Fruit fly (Drosophila melanogaster) whole organism, embryonic: ENCODE data around the gene dyl.

ENCODE experiments used
- Atf3 ChIP-seq: fragments of 200-800 bp; sonication (Bioruptor generic); optimal IDR thresholded peaks from 3 replicates; lab custom pipeline; 2016; ENCODE audit warnings: missing biosample characterization, missing genetic modification characterization
- CG11456 ChIP-seq: fragments of 200-800 bp; sonication (Bioruptor generic); IDR thresholded peaks from 3 replicates; pipeline ENCODE4 v1.3.6; 2022; ENCODE audit warnings: missing biosample characterization, missing genetic modification characterization
- CG11723 ChIP-seq: fragments of 200-800 bp; sonication (Bioruptor generic); optimal IDR thresholded peaks from 2 replicates; lab custom pipeline; 2017; ENCODE audit warnings: missing biosample characterization, mild to moderate bottlenecking, missing genetic modification characterization
- CG12769 ChIP-seq: fragments of 200-800 bp; sonication (Bioruptor generic); optimal IDR thresholded peaks from 2 replicates; lab custom pipeline; 2019; ENCODE audit warnings: missing biosample characterization, mild to moderate bottlenecking, missing genetic modification characterization, moderate library complexity
- CG15601 ChIP-seq: fragments of 200-800 bp; sonication (Bioruptor generic); optimal IDR thresholded peaks from 3 replicates; lab custom pipeline; 2019; ENCODE audit warnings: missing biosample characterization, mild to moderate bottlenecking, missing genetic modification characterization, moderate library complexity
- CG15696 ChIP-seq: fragments of 200-800 bp; sonication (Bioruptor generic); optimal IDR thresholded peaks from 2 replicates; lab custom pipeline; 2019; ENCODE audit warnings: missing biosample characterization, mild to moderate bottlenecking, missing genetic modification characterization, moderate library complexity
- CG2199 ChIP-seq: fragments of 200-800 bp; sonication (Bioruptor generic); IDR thresholded peaks from 3 replicates; pipeline ENCODE4 v1.3.6; 2022; ENCODE audit warnings: missing biosample characterization, missing genetic modification characterization
- CG2202 ChIP-seq: fragments of 200-800 bp; sonication (Bioruptor generic); optimal IDR thresholded peaks from 2 replicates; lab custom pipeline; 2018; ENCODE audit warnings: missing biosample characterization, mild to moderate bottlenecking, missing genetic modification characterization
- CG30403 ChIP-seq: fragments of 200-800 bp; sonication (Bioruptor generic); optimal IDR thresholded peaks from 3 replicates; lab custom pipeline; 2016; ENCODE audit warnings: missing biosample characterization, missing genetic modification characterization
- CG3281 ChIP-seq: fragments of 200-800 bp; sonication (Bioruptor generic); optimal IDR thresholded peaks from 3 replicates; lab custom pipeline; 2017; ENCODE audit warnings: missing biosample characterization, mild to moderate bottlenecking, missing genetic modification characterization
- CG4820 ChIP-seq: fragments of 200-800 bp; sonication (Bioruptor generic); optimal IDR thresholded peaks from 3 replicates; lab custom pipeline; 2016; ENCODE audit warnings: missing biosample characterization, missing genetic modification characterization
- CG6791 ChIP-seq: fragments of 200-800 bp; sonication (Bioruptor generic); IDR thresholded peaks from 3 replicates; pipeline ENCODE4 v1.3.6; 2022; ENCODE audit warnings: missing biosample characterization, missing genetic modification characterization; ENCODE audit not compliant: partially characterized antibody
- CG6813 ChIP-seq: fragments of 200-800 bp; sonication (Bioruptor generic); optimal IDR thresholded peaks from 2 replicates; lab custom pipeline; 2017; ENCODE audit warnings: missing biosample characterization, missing genetic modification characterization, mild to moderate bottlenecking, moderate library complexity, missing genetic modification reagents
- CG7839 ChIP-seq: fragments of 200-800 bp; sonication (Bioruptor generic); optimal IDR thresholded peaks from 3 replicates; lab custom pipeline; 2018; ENCODE audit warnings: missing biosample characterization, mild to moderate bottlenecking, missing genetic modification characterization, moderate library complexity
- CG8388 ChIP-seq: fragments of 200-800 bp; sonication (Bioruptor generic); optimal IDR thresholded peaks from 2 replicates; lab custom pipeline; 2019; ENCODE audit warnings: missing biosample characterization, mild to moderate bottlenecking, missing genetic modification characterization, moderate library complexity
- CG8924 ChIP-seq: fragments of 200-800 bp; optimal IDR thresholded peaks from 3 replicates; lab custom pipeline; 2019; ENCODE audit warnings: missing biosample characterization, mild to moderate bottlenecking, missing genetic modification characterization, moderate library complexity
- CG9797 ChIP-seq: fragments of 200-800 bp; sonication (Bioruptor generic); optimal IDR thresholded peaks from 3 replicates; lab custom pipeline; 2018; ENCODE audit warnings: missing biosample characterization, mild to moderate bottlenecking, missing genetic modification characterization
- CG9876 ChIP-seq: fragments of 200-800 bp; sonication (Bioruptor generic); optimal IDR thresholded peaks from 2 replicates; lab custom pipeline; 2016; ENCODE audit warnings: missing biosample characterization, missing genetic modification characterization
- Chrac-16 ChIP-seq: fragments of 200-800 bp; sonication (Bioruptor generic); optimal IDR thresholded peaks from 3 replicates; lab custom pipeline; 2016; ENCODE audit warnings: missing biosample characterization, missing genetic modification characterization
- HHEX ChIP-seq: fragments of 200-800 bp; sonication (Bioruptor generic); optimal IDR thresholded peaks from 3 replicates; lab custom pipeline; 2017; ENCODE audit warnings: missing biosample characterization, mild to moderate bottlenecking, missing genetic modification characterization, missing genetic modification reagents
- Med ChIP-seq: fragments of 200-800 bp; sonication (Bioruptor generic); peaks from one replicate; lab custom pipeline; 2016; ENCODE audit warnings: missing biosample characterization, missing genetic modification characterization, mild to moderate bottlenecking, inconsistent platforms, moderate library complexity
- PHDP ChIP-seq: fragments of 200-800 bp; sonication (Bioruptor generic); optimal IDR thresholded peaks from 3 replicates; lab custom pipeline; 2018; ENCODE audit warnings: missing biosample characterization, mild to moderate bottlenecking, missing genetic modification characterization, moderate library complexity
- Rx ChIP-seq: fragments of 200-800 bp; sonication (Bioruptor generic); IDR thresholded peaks from 2 replicates; pipeline ENCODE4 v1.3.6; 2022; ENCODE audit warnings: missing biosample characterization, missing genetic modification characterization
- Sry-β ChIP-seq: fragments of 200-800 bp; sonication (Bioruptor generic); optimal IDR thresholded peaks from 2 replicates; lab custom pipeline; 2018; ENCODE audit warnings: missing biosample characterization, mild to moderate bottlenecking, missing genetic modification characterization, moderate library complexity
- Stat92E ChIP-seq, 3 experiments: fragments of >200 bp in 2 of 3; fragments of 200-800 bp in 1 of 3; sonication (Bioruptor generic) in 1 of 3; optimal IDR thresholded peaks; 2 replicates each; lab custom pipeline; 2017 to 2019; ENCODE audit warnings: missing biosample characterization in 3 of 3, missing genetic modification characterization in 3 of 3, mild to moderate bottlenecking in 1 of 3, moderate library complexity in 1 of 3
- Xrp1 ChIP-seq: fragments of 200-800 bp; sonication (Bioruptor generic); IDR thresholded peaks from 2 replicates; pipeline ENCODE4 v1.3.6; 2022; ENCODE audit warnings: missing biosample characterization, missing genetic modification characterization
- ac ChIP-seq: fragments of 200-800 bp; sonication (Bioruptor generic); optimal IDR thresholded peaks from 3 replicates; lab custom pipeline; 2017; ENCODE audit warnings: missing biosample characterization, mild to moderate bottlenecking, missing genetic modification characterization
- amos ChIP-seq: fragments of 200-800 bp; sonication (Bioruptor generic); IDR thresholded peaks from 2 replicates; pipeline ENCODE4 v1.3.6; 2022; ENCODE audit warnings: missing biosample characterization, missing genetic modification characterization; ENCODE audit not compliant: partially characterized antibody
- ase ChIP-seq: fragments of 200-800 bp; sonication (Bioruptor generic); IDR thresholded peaks from 3 replicates; pipeline ENCODE4 v1.3.6; 2022; ENCODE audit warnings: missing biosample characterization, missing genetic modification characterization
- bab2 ChIP-seq: fragments of 200-800 bp; sonication (Bioruptor generic); optimal IDR thresholded peaks from 2 replicates; lab custom pipeline; 2016; ENCODE audit warnings: missing biosample characterization, missing genetic modification characterization
- bbx ChIP-seq: fragments of 200-800 bp; sonication (Bioruptor generic); IDR thresholded peaks from 2 replicates; pipeline ENCODE4 v1.3.6; 2022; ENCODE audit warnings: missing biosample characterization, missing genetic modification characterization; ENCODE audit not compliant: partially characterized antibody
- bowl ChIP-seq: fragments of 200-800 bp; sonication (Bioruptor generic); IDR thresholded peaks from 2 replicates; pipeline ENCODE4 v1.3.6; 2022; ENCODE audit warnings: missing biosample characterization, missing genetic modification characterization
- br ChIP-seq: fragments of >200 bp; optimal IDR thresholded peaks from 2 replicates; lab custom pipeline; 2017
- crol ChIP-seq: fragments of 200-800 bp; sonication (Bioruptor generic); IDR thresholded peaks from 2 replicates; pipeline ENCODE4 v1.3.6; 2022; ENCODE audit warnings: missing biosample characterization, missing genetic modification characterization
- gsb-n ChIP-seq: fragments of 200-800 bp; sonication (Bioruptor generic); optimal IDR thresholded peaks from 3 replicates; lab custom pipeline; 2018; ENCODE audit warnings: missing biosample characterization, mild to moderate bottlenecking, missing genetic modification characterization
- nerfin-1 ChIP-seq: fragments of 200-800 bp; sonication (Bioruptor generic); optimal IDR thresholded peaks from 3 replicates; lab custom pipeline; 2019; ENCODE audit warnings: missing biosample characterization, mild to moderate bottlenecking, missing genetic modification characterization, moderate library complexity
- onecut ChIP-seq: fragments of 200-800 bp; sonication (Bioruptor generic); IDR thresholded peaks from 2 replicates; pipeline ENCODE4 v1.3.6; 2022; ENCODE audit warnings: missing biosample characterization, missing genetic modification characterization
- pfk ChIP-seq: fragments of 200-800 bp; sonication (Bioruptor generic); optimal IDR thresholded peaks from 2 replicates; lab custom pipeline; 2018; ENCODE audit warnings: missing biosample characterization, mild to moderate bottlenecking, missing genetic modification characterization, moderate library complexity
- pros ChIP-seq: fragments of 200-800 bp; sonication (Bioruptor generic); optimal IDR thresholded peaks from 3 replicates; lab custom pipeline; 2019; ENCODE audit warnings: missing biosample characterization, mild to moderate bottlenecking, missing genetic modification characterization, moderate library complexity
- pum ChIP-seq: fragments of 200-800 bp; sonication (Bioruptor generic); optimal IDR thresholded peaks from 2 replicates; lab custom pipeline; 2016; ENCODE audit warnings: missing biosample characterization, missing genetic modification characterization
- slp2 ChIP-seq: fragments of 200-800 bp; sonication (Bioruptor generic); optimal IDR thresholded peaks from 2 replicates; lab custom pipeline; 2016; ENCODE audit warnings: missing biosample characterization, missing genetic modification characterization
- stwl ChIP-seq: fragments of 200-800 bp; sonication (Bioruptor generic); optimal IDR thresholded peaks from 3 replicates; lab custom pipeline; 2018; ENCODE audit warnings: missing biosample characterization, mild to moderate bottlenecking, missing genetic modification characterization, moderate library complexity
- tap ChIP-seq: fragments of 200-800 bp; optimal IDR thresholded peaks from 3 replicates; lab custom pipeline; 2019; ENCODE audit warnings: missing biosample characterization, mild to moderate bottlenecking, missing genetic modification characterization, moderate library complexity
- trem ChIP-seq: fragments of 200-800 bp; optimal IDR thresholded peaks from 3 replicates; lab custom pipeline; 2019; ENCODE audit warnings: missing biosample characterization, mild to moderate bottlenecking, missing genetic modification characterization, moderate library complexity
- tup ChIP-seq: fragments of 200-800 bp; sonication (Bioruptor generic); optimal IDR thresholded peaks from 2 replicates; lab custom pipeline; 2016; ENCODE audit warnings: missing biosample characterization, mild to moderate bottlenecking, missing genetic modification characterization, moderate library complexity
- unc-4 ChIP-seq: fragments of 200-800 bp; sonication (Bioruptor generic); IDR thresholded peaks from 2 replicates; pipeline ENCODE4 v1.3.6; 2022; ENCODE audit warnings: missing biosample characterization, missing genetic modification characterization; ENCODE audit not compliant: partially characterized antibody

Gene dyl

DNA sequence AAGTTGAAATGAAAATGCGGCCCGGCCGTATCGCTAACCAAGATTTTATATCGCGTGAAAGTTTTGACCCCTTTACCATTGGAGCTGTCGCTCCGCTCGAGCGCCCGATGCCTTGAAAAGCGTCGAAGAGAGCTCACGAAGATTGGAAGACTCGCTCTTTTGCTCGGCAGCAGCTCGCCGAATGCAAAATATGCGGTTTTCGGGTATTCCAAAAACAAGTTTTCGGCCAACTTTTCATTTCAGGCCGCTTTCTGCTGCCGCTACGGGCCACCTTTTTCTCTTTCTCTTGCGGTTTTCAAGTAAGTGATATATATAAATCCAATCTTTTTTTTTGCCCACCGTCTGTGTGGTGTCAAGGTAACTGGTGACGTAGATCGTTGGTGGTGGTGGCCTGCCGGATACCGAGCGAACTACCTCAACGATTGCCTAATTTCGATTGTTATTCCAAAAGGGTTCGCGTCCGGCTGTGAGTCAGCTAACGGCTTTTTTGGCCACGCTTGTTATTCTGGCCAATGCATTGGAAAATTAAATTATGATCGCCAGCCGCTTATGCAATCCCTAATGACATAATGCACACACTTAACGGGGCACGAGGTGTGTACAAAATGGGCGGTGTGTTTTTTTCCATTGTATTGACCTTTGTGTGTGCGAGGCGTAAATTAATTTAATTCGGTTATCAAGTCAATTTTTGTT is at the start of gene dyl (continued):
- TF ChIP-seq Chrac-16 (no peak), bowl (GFP tag; lab: Robert Waterston, UW) (no peak), ase (no peak), tup (GFP tag; lab: Kevin White, UChicago) (no peak), Stat92E (GFP tag; optimal IDR thresholded peaks at IDR 0.05; lab: Kevin White, UChicago) (no peak), bab2 (no peak), crol (GFP tag; lab: Robert Waterston, UW) (no peak), bbx (GFP tag; lab: Robert Waterston, UW) (0 out of 2 replicates have a peak, but pooled peaks have one; percentile 3), Atf3 (GFP tag; lab: Kevin White, UChicago) (no peak), HHEX (GFP tag; lab: Kevin White, UChicago) (no peak), slp2 (GFP tag; lab: Kevin White, UChicago) (no peak), CG6791 (GFP tag; lab: Robert Waterston, UW) (no peak), pum (no peak), CG6813 (GFP tag; lab: Kevin White, UChicago) (no peak), PHDP (tag; lab: Kevin White, UChicago) (no peak), CG2199 (GFP tag; lab: Robert Waterston, UW) (no peak), CG12769 (tag; lab: Kevin White, UChicago) (peak; percentile 9), CG15601 (tag; lab: Kevin White, UChicago) (no peak), CG4820 (GFP tag; lab: Kevin White, UChicago) (no peak), gsb-n (tag; lab: Kevin White, UChicago) (peak; percentile 13), CG9876 (GFP tag; lab: Kevin White, UChicago) (no peak)

DNA sequence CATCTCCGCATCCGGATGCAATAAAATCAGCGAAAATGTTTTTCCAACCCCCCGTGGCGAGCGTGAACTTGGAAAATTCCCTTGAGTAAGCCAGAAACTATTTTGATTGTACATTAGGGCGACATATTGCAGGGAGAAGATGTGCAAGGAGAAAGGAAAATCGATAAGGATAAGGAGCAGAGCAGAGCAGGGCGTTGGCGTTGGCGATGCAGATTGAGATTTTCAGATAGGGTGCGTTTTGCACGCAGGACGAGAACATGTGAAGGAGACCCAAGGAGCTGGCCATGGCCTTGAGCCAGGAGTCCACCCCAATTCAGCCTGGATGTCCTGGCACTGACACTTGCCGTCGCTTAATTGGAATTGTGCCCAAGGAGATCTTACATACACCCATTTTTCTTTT is 49.5 kb upstream of the dyl start:
- TF ChIP-seq stwl (tag; lab: Kevin White, UChicago), result no peak
- peak; percentile 95 for TF ChIP-seq pros (GFP tag; lab: Kevin White, UChicago)
- TF ChIP-seq onecut, result peak; percentile 90
- TF ChIP-seq trem (tag; lab: Kevin White, UChicago), result no peak
- no peak for TF ChIP-seq CG8388 (GFP tag; lab: Kevin White, UChicago)
- TF ChIP-seq CG11723 (GFP tag; lab: Kevin White, UChicago), result no peak
- peak; percentile 31 for TF ChIP-seq Med (GFP tag; lab: Kevin White, UChicago)
- TF ChIP-seq nerfin-1, result peak; percentile 41
- 0 out of 3 replicates have a peak, but pooled peaks have one; percentile 53 for TF ChIP-seq CG11456 (GFP tag; lab: Robert Waterston, UW)

DNA sequence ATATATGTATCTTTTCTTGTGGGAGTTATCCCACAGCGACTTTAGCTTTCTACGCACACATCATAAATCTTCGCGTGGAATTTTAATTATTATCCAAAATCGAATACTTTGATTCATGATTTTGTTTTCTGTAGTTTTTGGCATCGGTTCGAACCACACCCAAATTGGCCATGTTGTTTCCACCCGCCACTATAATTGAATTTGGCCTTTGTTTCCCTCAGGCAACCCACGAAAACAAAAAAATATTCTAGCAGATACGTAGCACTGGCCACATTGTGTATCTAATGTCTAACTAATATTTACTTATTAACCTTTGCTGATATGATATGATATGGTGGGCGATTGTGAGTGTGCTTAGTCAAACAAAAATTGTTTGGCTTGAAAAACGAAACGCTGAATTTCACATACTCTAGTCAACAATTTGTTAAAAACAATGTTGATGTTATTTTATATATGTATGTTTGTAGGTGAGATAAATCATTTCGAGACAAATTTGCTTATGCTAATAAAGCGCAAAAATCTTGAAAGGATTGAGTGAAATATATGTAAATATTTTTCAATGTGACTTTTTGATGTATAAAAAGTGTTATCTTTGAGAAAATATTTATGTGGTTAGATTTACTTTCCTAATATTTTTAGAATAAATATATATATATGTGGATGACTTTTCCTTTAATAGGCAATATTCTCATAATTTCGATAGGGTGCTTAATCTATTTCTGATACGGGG is 47.5 kb upstream of the dyl start:
- no peak for TF ChIP-seq crol (GFP tag; lab: Robert Waterston, UW)
- TF ChIP-seq CG3281 (GFP tag; lab: Kevin White, UChicago), result peak; percentile 53
- TF ChIP-seq Sry-β (GFP tag; lab: Kevin White, UChicago), result no peak
- TF ChIP-seq CG8924 (tag; lab: Kevin White, UChicago), result peak; percentile 49
- no peak for TF ChIP-seq ac
- peak; percentile 8 for TF ChIP-seq CG2202 (tag; lab: Kevin White, UChicago)
- no peak for TF ChIP-seq unc-4 (GFP tag; lab: Robert Waterston, UW)
- no peak for TF ChIP-seq pfk (GFP tag; lab: Kevin White, UChicago)
- peak; percentile 36 for TF ChIP-seq CG7839
- peak; percentile 13 for TF ChIP-seq CG15696 (tag; lab: Kevin White, UChicago)
- peak; percentile 3 for TF ChIP-seq CG30403
- no peak for TF ChIP-seq br (lab: Kevin White, UChicago)
- no peak for TF ChIP-seq HHEX (GFP tag; lab: Kevin White, UChicago)
- TF ChIP-seq Rx (GFP tag; lab: Robert Waterston, UW), result no peak
- no peak for TF ChIP-seq amos (GFP tag; lab: Robert Waterston, UW)
- 0 out of 2 replicates have a peak, but pooled peaks have one; percentile 16 for TF ChIP-seq Xrp1 (GFP tag; lab: Robert Waterston, UW)
- no peak for TF ChIP-seq CG9797 (GFP tag; lab: Kevin White, UChicago)
- no peak for TF ChIP-seq tap (tag; lab: Kevin White, UChicago)
